Worm (Caenorhabditis elegans) whole organism, L4 larva: Measurements from ENCODE around the gene C37C3.1.

Source experiments
- F26F4.8 ChIP-seq: fragments of 200-800 bp; sonication (Bioruptor generic); conservative IDR thresholded peaks from 2 replicates; pipeline ENCODE4 v1.3.6; 2022; ENCODE audit warnings: missing genetic modification characterization, missing compliant biosample characterization
- F37D6.2 ChIP-seq: sonication (generic microtip); optimal IDR thresholded peaks from 2 replicates; lab custom pipeline; 2016; ENCODE audit warnings: mild to moderate bottlenecking, missing genetic modification characterization, missing compliant biosample characterization
- F49E8.2 ChIP-seq: sonication (generic microtip); optimal IDR thresholded peaks from 2 replicates; lab custom pipeline; 2016; ENCODE audit warnings: missing compliant biosample characterization, mild to moderate bottlenecking, missing genetic modification characterization, borderline replicate concordance
- T20F7.1 ChIP-seq: fragments of 200-800 bp; sonication (Bioruptor generic); optimal IDR thresholded peaks from 2 replicates; lab custom pipeline; 2018; ENCODE audit warnings: mild to moderate bottlenecking, missing genetic modification characterization, missing compliant biosample characterization
- T26A8.4 ChIP-seq: fragments of 200-800 bp; sonication (Bioruptor generic); IDR thresholded peaks from 2 replicates; pipeline ENCODE4 v1.3.6; 2022; ENCODE audit warnings: missing genetic modification characterization, missing compliant biosample characterization
- Y105C5A.15 ChIP-seq: fragments of 200-800 bp; sonication (Bioruptor generic); IDR thresholded peaks from 2 replicates; pipeline ENCODE4 v1.3.6; 2022; ENCODE audit warnings: missing genetic modification characterization, missing compliant biosample characterization
- aha-1 ChIP-seq: fragments of 150-350 bp; peaks from one replicate; lab custom pipeline; 2014; ENCODE audit warnings: missing biosample characterization, missing genetic modification characterization
- ama-1 ChIP-seq: fragments of 150-350 bp; optimal IDR thresholded peaks from 2 replicates; lab custom pipeline; 2014; ENCODE audit warnings: inconsistent platforms, mixed read lengths
- ceh-32 ChIP-seq: sonication (generic microtip); optimal IDR thresholded peaks from 2 replicates; lab custom pipeline; 2016; ENCODE audit warnings: mild to moderate bottlenecking, missing genetic modification characterization, missing compliant biosample characterization; ENCODE audit not compliant: poor library complexity
- cey-2 ChIP-seq: sonication (generic microtip); optimal IDR thresholded peaks from 3 replicates; lab custom pipeline; 2017; ENCODE audit warnings: missing genetic modification characterization, mild to moderate bottlenecking, missing compliant biosample characterization, antibody characterized with exemption, borderline replicate concordance; ENCODE audit not compliant: insufficient read depth
- daf-8 ChIP-seq: fragments of 200-800 bp; sonication (Bioruptor generic); IDR thresholded peaks from 2 replicates; pipeline ENCODE4 v1.3.6; 2022; ENCODE audit warnings: missing genetic modification characterization, missing compliant biosample characterization
- dmd-6 ChIP-seq: fragments of 200-800 bp; sonication (Bioruptor generic); IDR thresholded peaks from 2 replicates; pipeline ENCODE4 v1.3.6; 2022; ENCODE audit warnings: missing genetic modification reagents, missing genetic modification characterization, missing compliant biosample characterization
- dmd-9 ChIP-seq: fragments of 200-800 bp; sonication (Bioruptor generic); IDR thresholded peaks from 2 replicates; pipeline ENCODE4 v1.3.6; 2022; ENCODE audit warnings: missing genetic modification reagents, missing genetic modification characterization, missing compliant biosample characterization
- dve-1 ChIP-seq: sonication (generic microtip); optimal IDR thresholded peaks from 2 replicates; lab custom pipeline; 2017; ENCODE audit warnings: antibody characterized with exemption, mild to moderate bottlenecking, missing genetic modification characterization, missing compliant biosample characterization; ENCODE audit not compliant: insufficient read depth
- fos-1 ChIP-seq: fragments of 150-350 bp; optimal IDR thresholded peaks from 2 replicates; lab custom pipeline; 2014; ENCODE audit warnings: missing biosample characterization, missing genetic modification characterization
- gei-8 ChIP-seq: fragments of 200-800 bp; sonication (Bioruptor generic); optimal IDR thresholded peaks from 2 replicates; lab custom pipeline; 2018; ENCODE audit warnings: mild to moderate bottlenecking, missing genetic modification characterization, missing compliant biosample characterization
- hlh-11 ChIP-seq: fragments of 200-800 bp; sonication (Bioruptor generic); optimal IDR thresholded peaks from 2 replicates; lab custom pipeline; 2018; ENCODE audit warnings: mild to moderate bottlenecking, missing genetic modification characterization, missing compliant biosample characterization
- hlh-30 ChIP-seq: sonication (generic microtip); optimal IDR thresholded peaks from 2 replicates; lab custom pipeline; 2017; ENCODE audit warnings: antibody characterized with exemption, mild to moderate bottlenecking, missing genetic modification characterization, missing compliant biosample characterization; ENCODE audit not compliant: insufficient read depth
- hmg-1.1 ChIP-seq: fragments of 200-800 bp; sonication (Bioruptor generic); IDR thresholded peaks from 2 replicates; pipeline ENCODE4 v1.3.6; 2022; ENCODE audit warnings: missing genetic modification reagents, missing genetic modification characterization, missing compliant biosample characterization
- lim-7 ChIP-seq: fragments of 200-800 bp; sonication (Bioruptor generic); IDR thresholded peaks from 2 replicates; pipeline ENCODE4 v1.3.6; 2022; ENCODE audit warnings: missing genetic modification characterization, missing compliant biosample characterization
- lin-15B ChIP-seq: fragments of 150-350 bp; sonication (generic microtip); optimal IDR thresholded peaks from 3 replicates; lab custom pipeline; 2014; ENCODE audit warnings: missing biosample characterization, missing genetic modification characterization
- madf-9 ChIP-seq: fragments of 200-800 bp; sonication (Bioruptor generic); conservative IDR thresholded peaks from 2 replicates; pipeline ENCODE4 v1.3.6; 2022; ENCODE audit warnings: missing genetic modification reagents, missing genetic modification characterization, missing compliant biosample characterization
- mxl-2 ChIP-seq: fragments of 200-800 bp; sonication (Bioruptor generic); conservative IDR thresholded peaks from 2 replicates; pipeline ENCODE4 v1.3.6; 2022; ENCODE audit warnings: missing genetic modification reagents, missing genetic modification characterization, missing compliant biosample characterization
- mxl-3 ChIP-seq: fragments of 200-800 bp; sonication (Bioruptor generic); optimal IDR thresholded peaks from 2 replicates; lab custom pipeline; 2018; ENCODE audit warnings: mild to moderate bottlenecking, missing genetic modification characterization, missing compliant biosample characterization
- nhr-10 ChIP-seq: fragments of 150-350 bp; optimal IDR thresholded peaks from 2 replicates; lab custom pipeline; 2014; ENCODE audit warnings: missing biosample characterization, missing genetic modification characterization
- nhr-237 ChIP-seq: sonication (generic microtip); optimal IDR thresholded peaks from 2 replicates; lab custom pipeline; 2017; ENCODE audit warnings: missing biosample characterization, missing genetic modification characterization
- nhr-25 ChIP-seq: sonication (generic microtip); optimal IDR thresholded peaks from 2 replicates; lab custom pipeline; 2017; ENCODE audit warnings: missing genetic modification characterization, mild to moderate bottlenecking, missing compliant biosample characterization, antibody characterized with exemption, moderate library complexity, borderline replicate concordance; ENCODE audit not compliant: insufficient read depth
- nhr-28 ChIP-seq: fragments of 150-350 bp; optimal IDR thresholded peaks from 2 replicates; lab custom pipeline; 2014; ENCODE audit warnings: missing biosample characterization, missing genetic modification characterization
- nhr-41 ChIP-seq: fragments of 200-800 bp; sonication (Bioruptor generic); IDR thresholded peaks from 2 replicates; pipeline ENCODE4 v1.3.6; 2022; ENCODE audit warnings: missing genetic modification reagents, missing genetic modification characterization, missing compliant biosample characterization
- nhr-76 ChIP-seq: fragments of 150-350 bp; optimal IDR thresholded peaks from 2 replicates; lab custom pipeline; 2014; ENCODE audit warnings: missing biosample characterization, missing genetic modification characterization
- pha-4 ChIP-seq, 2 experiments: fragments of 150-350 bp in 1 of 2; fragments of 200-800 bp in 1 of 2; sonication (Bioruptor generic) in 1 of 2; IDR thresholded peaks in 1 of 2; optimal IDR thresholded peaks in 1 of 2; 2 replicates each; pipeline versions ENCODE4 v1.3.6 to Lab custom; 2014 to 2022; ENCODE audit warnings: missing genetic modification characterization in 2 of 2, missing genetic modification reagents in 2 of 2, missing biosample characterization in 1 of 2, missing compliant biosample characterization in 1 of 2
- php-3 ChIP-seq: fragments of 200-800 bp; sonication (Bioruptor generic); IDR thresholded peaks from 2 replicates; pipeline ENCODE4 v1.3.6; 2022; ENCODE audit warnings: missing genetic modification reagents, missing genetic modification characterization, missing compliant biosample characterization
- pqm-1 ChIP-seq: sonication (generic microtip); optimal IDR thresholded peaks from 2 replicates; lab custom pipeline; 2017; ENCODE audit warnings: missing biosample characterization, missing genetic modification characterization
- sdz-12 ChIP-seq: fragments of 200-800 bp; sonication (Bioruptor generic); optimal IDR thresholded peaks from 2 replicates; lab custom pipeline; 2018; ENCODE audit warnings: mild to moderate bottlenecking, missing genetic modification characterization, missing compliant biosample characterization
- snpc-4 ChIP-seq: fragments of 150-350 bp; optimal IDR thresholded peaks from 2 replicates; lab custom pipeline; 2014; ENCODE audit warnings: missing biosample characterization, missing genetic modification characterization
- spr-1 ChIP-seq: sonication (generic microtip); optimal IDR thresholded peaks from 2 replicates; lab custom pipeline; 2016; ENCODE audit warnings: mild to moderate bottlenecking, missing genetic modification characterization, missing compliant biosample characterization
- zfp-2 ChIP-seq: sonication (generic microtip); optimal IDR thresholded peaks from 2 replicates; lab custom pipeline; 2016; ENCODE audit warnings: mild to moderate bottlenecking, missing genetic modification characterization, missing compliant biosample characterization
- zfp-3 ChIP-seq: fragments of 200-800 bp; sonication (Bioruptor generic); conservative IDR thresholded peaks from 2 replicates; pipeline ENCODE4 v1.3.6; 2022; ENCODE audit warnings: missing genetic modification reagents, missing genetic modification characterization, missing compliant biosample characterization
- ztf-7 ChIP-seq: fragments of 150-350 bp; optimal IDR thresholded peaks from 2 replicates; lab custom pipeline; 2014; ENCODE audit warnings: missing biosample characterization, missing genetic modification characterization

Gene C37C3.1

DNA sequence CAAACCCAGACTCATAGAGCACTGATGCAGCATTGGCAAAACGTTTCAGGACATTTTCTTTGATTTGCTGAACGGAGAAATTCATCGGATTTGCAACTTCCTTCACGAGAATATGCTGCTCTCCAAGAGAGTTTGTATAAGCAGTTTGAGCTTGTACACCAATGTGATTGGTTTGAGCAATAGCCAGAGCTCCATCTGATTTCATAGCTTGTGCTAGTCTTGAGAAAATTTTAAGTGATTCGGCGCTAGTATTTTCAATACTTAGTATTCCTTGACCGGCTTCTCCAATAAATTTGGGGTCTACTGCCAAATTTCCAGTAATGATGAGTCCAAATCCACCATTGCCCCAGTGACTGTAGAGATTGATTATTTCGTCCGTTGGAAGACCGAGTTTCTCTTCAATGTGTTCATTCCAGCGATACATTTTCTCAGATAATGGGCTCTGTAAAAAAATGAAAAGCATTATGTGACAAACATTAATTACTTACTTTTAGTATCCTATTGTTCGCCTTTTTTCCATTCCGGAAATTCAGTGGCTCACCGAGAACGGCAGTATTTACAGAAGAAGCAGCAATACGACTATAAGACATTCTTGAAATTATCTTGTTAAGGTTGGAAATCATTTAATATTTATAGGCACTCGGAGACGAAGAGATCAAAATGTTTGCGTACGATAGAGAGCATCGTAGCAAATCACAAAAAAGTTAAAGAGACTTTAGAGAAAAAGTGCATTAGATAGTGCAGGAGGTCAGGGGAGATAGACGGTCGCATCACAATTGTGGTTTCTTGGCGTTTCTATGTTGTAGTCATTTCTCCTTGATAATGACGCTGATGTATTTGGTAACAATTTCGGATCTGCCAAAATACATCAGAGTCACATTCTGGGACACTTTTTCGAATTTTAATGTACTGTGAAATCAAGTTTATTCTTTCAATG lies 48.2 kb upstream of the C37C3.1 start, which contains the start of gene ZK742.3 (continued):
- TF ChIP-seq lin-15B (tag; lab: Kevin White, UChicago) (no peak), php-3 (GFP tag; lab: Robert Waterston, UW) (0 out of 2 replicates have a peak, but pooled peaks have one; percentile 9), T26A8.4 (GFP tag; lab: Robert Waterston, UW) (no peak), nhr-237 (tag; lab: Kevin White, UChicago) (no peak), F49E8.2 (tag; lab: Kevin White, UChicago) (no peak), hlh-30 (peak; percentile 9), nhr-10 (peak; percentile 7), Y105C5A.15 (GFP tag; lab: Robert Waterston, UW) (no peak), dve-1 (peak; percentile 57), dmd-6 (GFP tag; lab: Robert Waterston, UW) (peak; percentile 71), ceh-32 (no peak), hlh-11 (tag; lab: Kevin White, UChicago) (peak; percentile 39), fos-1 (no peak)

DNA sequence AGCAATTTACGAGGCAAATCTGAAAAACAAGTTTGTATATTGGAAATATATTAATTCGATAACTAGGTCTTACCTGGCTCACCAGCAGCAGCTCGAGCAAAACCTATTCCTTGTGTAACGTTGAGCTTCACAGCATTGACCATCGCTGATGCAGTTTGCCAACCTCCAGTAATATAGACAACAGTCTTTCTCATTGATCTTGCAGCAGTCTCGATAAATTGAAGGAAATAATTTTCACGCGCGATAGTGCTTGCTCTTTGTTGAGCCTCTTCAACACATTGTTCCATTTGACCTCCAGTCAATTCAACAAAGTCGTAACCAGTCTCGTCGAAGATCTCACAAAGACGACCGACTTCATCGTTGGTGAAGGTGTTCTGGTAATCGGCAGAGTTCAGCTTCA lies 47.2 kb upstream of the C37C3.1 start:
- TF ChIP-seq aha-1 (tag; lab: Kevin White, UChicago): peak; percentile 97
- no peak for TF ChIP-seq spr-1 (tag; lab: Kevin White, UChicago)

DNA sequence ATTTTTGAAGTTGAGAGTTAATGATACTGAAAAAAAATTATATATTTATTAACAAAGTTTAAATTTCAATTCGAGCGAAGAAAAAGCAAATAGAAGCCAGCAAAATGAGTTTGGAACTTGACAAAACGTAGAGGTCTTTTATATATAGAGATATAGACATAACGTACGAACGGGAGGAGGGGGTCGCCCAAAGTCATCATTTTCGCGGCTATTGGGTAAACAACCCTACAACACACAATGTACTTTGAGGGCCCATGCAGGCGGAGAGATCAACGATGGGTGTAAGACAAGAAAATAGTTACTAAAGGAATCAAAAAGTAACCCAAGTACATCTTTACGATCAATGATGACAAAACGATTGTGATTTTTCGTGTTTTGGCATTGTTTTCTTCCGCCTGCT lies 46.0 kb upstream of the C37C3.1 start, which contains the start of gene ZK742.4:
ZK742.4 (minus strand) TSS at position 35 of the 400 bp plus-strand sequence.
- no peak for TF ChIP-seq F26F4.8 (GFP tag; lab: Robert Waterston, UW)
- no peak for TF ChIP-seq nhr-10
- TF ChIP-seq daf-8 (GFP tag; lab: Robert Waterston, UW): no peak
- TF ChIP-seq madf-9: no peak
- TF ChIP-seq nhr-28 (tag; lab: Kevin White, UChicago): peak; percentile 43
- no peak for TF ChIP-seq gei-8
- no peak for TF ChIP-seq cey-2 (tag; lab: Kevin White, UChicago)
- 0 out of 2 replicates have a peak, but pooled peaks have one; percentile 21 for TF ChIP-seq pha-4 (GFP tag; IDR thresholded peaks at IDR 0.05; lab: Robert Waterston, UW)
- TF ChIP-seq pha-4 (tag; optimal IDR thresholded peaks at IDR 0.05; lab: Kevin White, UChicago): no peak
- TF ChIP-seq ama-1: no peak
- no peak for TF ChIP-seq snpc-4 (tag; lab: Kevin White, UChicago)
- TF ChIP-seq, all 104 proteins: peak for 2

DNA sequence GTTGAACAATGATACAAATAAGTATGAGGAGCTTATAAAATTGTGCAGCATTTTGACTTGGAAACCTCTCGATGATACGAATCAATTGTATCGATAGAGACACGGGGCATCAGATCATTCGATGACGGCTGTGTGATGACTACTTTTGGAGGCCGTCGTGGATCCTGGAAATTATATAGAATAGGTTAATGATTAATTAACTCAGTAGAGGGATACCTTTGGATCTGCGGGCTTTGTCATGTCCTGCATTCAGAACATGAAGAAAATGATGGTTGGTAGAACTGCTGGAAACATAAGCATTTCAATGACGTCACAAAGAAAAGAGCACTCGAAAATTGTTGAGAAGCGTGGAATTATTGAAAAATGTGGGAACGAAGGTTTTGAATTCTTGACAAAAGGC lies 43.2 kb upstream of the C37C3.1 start, which contains the start of gene ZK742.6:
ZK742.6 (minus strand) TSS at position 342 of the 400 bp plus-strand sequence.
- TF ChIP-seq F26F4.8 (GFP tag; lab: Robert Waterston, UW): no peak
- TF ChIP-seq lim-7 (GFP tag; lab: Robert Waterston, UW): no peak
- no peak for TF ChIP-seq php-3 (GFP tag; lab: Robert Waterston, UW)
- TF ChIP-seq ztf-7 (tag; lab: Kevin White, UChicago): no peak
- TF ChIP-seq nhr-41 (GFP tag; lab: Robert Waterston, UW): no peak
- no peak for TF ChIP-seq dmd-9
- TF ChIP-seq sdz-12 (GFP tag; lab: Kevin White, UChicago): no peak
- TF ChIP-seq zfp-2: no peak
- TF ChIP-seq spr-1 (tag; lab: Kevin White, UChicago): no peak
- no peak for TF ChIP-seq pqm-1 (tag; lab: Kevin White, UChicago)
- no peak for TF ChIP-seq T20F7.1
- TF ChIP-seq nhr-76: no peak
- no peak for TF ChIP-seq mxl-2 (GFP tag; lab: Robert Waterston, UW)
- TF ChIP-seq F37D6.2: no peak
- no peak for TF ChIP-seq mxl-3 (GFP tag; lab: Kevin White, UChicago)
- TF ChIP-seq aha-1 (tag; lab: Kevin White, UChicago): no peak
- TF ChIP-seq ceh-32: no peak
- TF ChIP-seq nhr-25 (tag; lab: Kevin White, UChicago): no peak
- no peak for TF ChIP-seq hmg-1.1 (GFP tag; lab: Robert Waterston, UW)
- TF ChIP-seq zfp-3 (GFP tag; lab: Robert Waterston, UW): no peak
